Fruit fly (Drosophila melanogaster) whole organism, embryonic: ENCODE results near the gene yellow-e2.

Experiments used
- CG10431 ChIP-seq: fragments of 200-800 bp; sonication (Bioruptor generic); optimal IDR thresholded peaks from 3 replicates; lab custom pipeline; 2018; ENCODE audit warnings: missing biosample characterization, mild to moderate bottlenecking, missing genetic modification characterization
- CG11695 ChIP-seq: fragments of 200-800 bp; sonication (Bioruptor generic); IDR thresholded peaks from 3 replicates; pipeline ENCODE4 v1.3.6; 2022; ENCODE audit warnings: missing biosample characterization, missing genetic modification characterization
- CG12236 ChIP-seq: fragments of 200-800 bp; sonication (Bioruptor generic); optimal IDR thresholded peaks from 2 replicates; lab custom pipeline; 2016; ENCODE audit warnings: missing biosample characterization, missing genetic modification characterization
- CG13775 ChIP-seq: fragments of 200-800 bp; sonication (Bioruptor generic); optimal IDR thresholded peaks from 3 replicates; lab custom pipeline; 2017; ENCODE audit warnings: missing biosample characterization, mild to moderate bottlenecking, missing genetic modification characterization
- CG14050 ChIP-seq: fragments of 200-800 bp; sonication (Bioruptor generic); IDR thresholded peaks from 3 replicates; pipeline ENCODE4 v1.3.6; 2022; ENCODE audit warnings: missing biosample characterization, missing genetic modification characterization
- CG14667 ChIP-seq: fragments of 200-800 bp; sonication (Bioruptor generic); IDR thresholded peaks from 2 replicates; pipeline ENCODE4 v1.3.6; 2022; ENCODE audit warnings: missing biosample characterization, missing genetic modification characterization
- CG14965 ChIP-seq: fragments of 200-800 bp; sonication (Bioruptor generic); optimal IDR thresholded peaks from 2 replicates; lab custom pipeline; 2016; ENCODE audit warnings: missing biosample characterization, missing genetic modification characterization, borderline replicate concordance
- CG15479 ChIP-seq: fragments of 200-800 bp; sonication (Bioruptor generic); optimal IDR thresholded peaks from 3 replicates; lab custom pipeline; 2019; ENCODE audit warnings: missing biosample characterization, mild to moderate bottlenecking, missing genetic modification characterization, moderate library complexity
- CG15696 ChIP-seq: fragments of 200-800 bp; sonication (Bioruptor generic); optimal IDR thresholded peaks from 2 replicates; lab custom pipeline; 2019; ENCODE audit warnings: missing biosample characterization, mild to moderate bottlenecking, missing genetic modification characterization, moderate library complexity
- CG17186 ChIP-seq: fragments of 200-800 bp; sonication (Bioruptor generic); optimal IDR thresholded peaks from 3 replicates; lab custom pipeline; 2017; ENCODE audit warnings: missing biosample characterization, missing genetic modification reagents, missing genetic modification characterization
- CG17612 ChIP-seq: fragments of 200-800 bp; sonication (Bioruptor generic); IDR thresholded peaks from 2 replicates; pipeline ENCODE4 v1.3.6; 2022; ENCODE audit warnings: missing biosample characterization, missing genetic modification characterization
- CG17802 ChIP-seq: fragments of 200-800 bp; sonication (Bioruptor generic); optimal IDR thresholded peaks from 2 replicates; lab custom pipeline; 2018; ENCODE audit warnings: missing biosample characterization, mild to moderate bottlenecking, missing genetic modification characterization, moderate library complexity
- CG30403 ChIP-seq: fragments of 200-800 bp; sonication (Bioruptor generic); optimal IDR thresholded peaks from 3 replicates; lab custom pipeline; 2016; ENCODE audit warnings: missing biosample characterization, missing genetic modification characterization
- CG3163 ChIP-seq: fragments of 200-800 bp; sonication (Bioruptor generic); optimal IDR thresholded peaks from 3 replicates; lab custom pipeline; 2016; ENCODE audit warnings: missing biosample characterization, missing genetic modification characterization
- CG4424 ChIP-seq: fragments of 200-800 bp; sonication (Bioruptor generic); optimal IDR thresholded peaks from 3 replicates; lab custom pipeline; 2016; ENCODE audit warnings: missing biosample characterization, missing genetic modification characterization
- CG6272 ChIP-seq: fragments of 200-800 bp; sonication (Bioruptor generic); IDR thresholded peaks from 2 replicates; pipeline ENCODE4 v1.3.6; 2022; ENCODE audit warnings: missing biosample characterization, missing genetic modification characterization
- CG7745 ChIP-seq: fragments of 200-800 bp; sonication (Bioruptor generic); optimal IDR thresholded peaks from 2 replicates; lab custom pipeline; 2018; ENCODE audit warnings: missing biosample characterization, mild to moderate bottlenecking, missing genetic modification characterization, moderate library complexity
- CG7928 ChIP-seq: fragments of 200-800 bp; sonication (Bioruptor generic); optimal IDR thresholded peaks from 2 replicates; lab custom pipeline; 2017; ENCODE audit warnings: missing biosample characterization, mild to moderate bottlenecking, missing genetic modification characterization
- CG7987 ChIP-seq: fragments of 200-800 bp; sonication (Bioruptor generic); optimal IDR thresholded peaks from 2 replicates; lab custom pipeline; 2018; ENCODE audit warnings: missing biosample characterization, mild to moderate bottlenecking, missing genetic modification characterization, moderate library complexity
- Deaf1 ChIP-seq: fragments of 200-800 bp; optimal IDR thresholded peaks from 3 replicates; lab custom pipeline; 2019; ENCODE audit warnings: missing biosample characterization, mild to moderate bottlenecking, missing genetic modification characterization, moderate library complexity
- Dfd ChIP-seq, 2 experiments: fragments of >200 bp; optimal IDR thresholded peaks; 2 replicates each; lab custom pipeline; 2017; ENCODE audit warnings: missing biosample characterization in 2 of 2, missing genetic modification characterization in 2 of 2
- Doc3 ChIP-seq: fragments of 200-800 bp; sonication (Bioruptor generic); IDR thresholded peaks from 3 replicates; pipeline ENCODE4 v1.3.6; 2022; ENCODE audit warnings: missing biosample characterization, missing genetic modification characterization; ENCODE audit not compliant: partially characterized antibody
- Eip74EF ChIP-seq, 2 experiments: fragments of 200-800 bp in 1 of 2; fragments of >200 bp in 1 of 2; sonication (Bioruptor generic) in 1 of 2; optimal IDR thresholded peaks; 2 replicates each; lab custom pipeline; 2017 to 2019; ENCODE audit warnings: missing biosample characterization in 2 of 2, missing genetic modification characterization in 2 of 2, mild to moderate bottlenecking in 1 of 2, moderate library complexity in 1 of 2
- H2.0 ChIP-seq: fragments of 200-800 bp; sonication (Bioruptor generic); IDR thresholded peaks from 2 replicates; pipeline ENCODE4 v1.3.6; 2022; ENCODE audit warnings: missing biosample characterization, missing genetic modification characterization
- HHEX ChIP-seq: fragments of 200-800 bp; sonication (Bioruptor generic); optimal IDR thresholded peaks from 3 replicates; lab custom pipeline; 2017; ENCODE audit warnings: missing biosample characterization, mild to moderate bottlenecking, missing genetic modification characterization, missing genetic modification reagents
- Hr3 ChIP-seq: fragments of 200-800 bp; sonication (Bioruptor generic); optimal IDR thresholded peaks from 3 replicates; lab custom pipeline; 2016; ENCODE audit warnings: missing biosample characterization, missing genetic modification characterization
- MTF-1 ChIP-seq: fragments of 200-800 bp; sonication (Bioruptor generic); optimal IDR thresholded peaks from 2 replicates; lab custom pipeline; 2018; ENCODE audit warnings: missing biosample characterization, mild to moderate bottlenecking, missing genetic modification characterization, borderline replicate concordance
- Meics ChIP-seq: fragments of 200-800 bp; sonication (Bioruptor generic); optimal IDR thresholded peaks from 2 replicates; lab custom pipeline; 2017; ENCODE audit warnings: missing biosample characterization, mild to moderate bottlenecking, missing genetic modification characterization
- NK7.1 ChIP-seq: fragments of 200-800 bp; sonication (Bioruptor generic); optimal IDR thresholded peaks from 3 replicates; lab custom pipeline; 2016; ENCODE audit warnings: missing biosample characterization, missing genetic modification characterization
- Opbp ChIP-seq: fragments of 200-800 bp; sonication (Bioruptor generic); IDR thresholded peaks from 3 replicates; pipeline ENCODE4 v1.3.6; 2022; ENCODE audit warnings: missing biosample characterization, missing genetic modification characterization; ENCODE audit not compliant: partially characterized antibody
- Ravus ChIP-seq: fragments of 200-800 bp; sonication (Bioruptor generic); IDR thresholded peaks from 2 replicates; pipeline ENCODE4 v1.3.6; 2022; ENCODE audit warnings: missing biosample characterization, missing genetic modification characterization
- Sin3A ChIP-seq: fragments of >200 bp; optimal IDR thresholded peaks from 2 replicates; lab custom pipeline; 2018
- chif ChIP-seq, 2 experiments: fragments of 200-800 bp; sonication (Bioruptor generic); optimal IDR thresholded peaks; 3 replicates each; lab custom pipeline; 2016; ENCODE audit warnings: missing biosample characterization in 2 of 2, missing genetic modification characterization in 2 of 2
- crc ChIP-seq: fragments of 200-800 bp; sonication (Bioruptor generic); optimal IDR thresholded peaks from 2 replicates; lab custom pipeline; 2016; ENCODE audit warnings: missing biosample characterization, missing genetic modification characterization
- eve ChIP-seq, 2 experiments: fragments of >200 bp; optimal IDR thresholded peaks; 2 replicates each; lab custom pipeline; 2017; ENCODE audit warnings: missing biosample characterization in 2 of 2, missing genetic modification characterization in 2 of 2
- fd102C ChIP-seq: fragments of 200-800 bp; sonication (Bioruptor generic); optimal IDR thresholded peaks from 2 replicates; lab custom pipeline; 2018; ENCODE audit warnings: missing biosample characterization, mild to moderate bottlenecking, missing genetic modification characterization, moderate library complexity
- fd96Cb ChIP-seq: fragments of 200-800 bp; sonication (Bioruptor generic); optimal IDR thresholded peaks from 2 replicates; lab custom pipeline; 2018; ENCODE audit warnings: missing biosample characterization, mild to moderate bottlenecking, missing genetic modification characterization, moderate library complexity
- grn ChIP-seq: fragments of 200-800 bp; sonication (Bioruptor generic); optimal IDR thresholded peaks from 3 replicates; lab custom pipeline; 2017; ENCODE audit warnings: missing biosample characterization, missing genetic modification characterization
- gro ChIP-seq: fragments of 200-800 bp; sonication (Bioruptor generic); optimal IDR thresholded peaks from 2 replicates; lab custom pipeline; 2016; ENCODE audit warnings: missing biosample characterization, missing genetic modification characterization
- jumu ChIP-seq: fragments of 200-800 bp; sonication (Bioruptor generic); optimal IDR thresholded peaks from 3 replicates; lab custom pipeline; 2016; ENCODE audit warnings: missing biosample characterization, missing genetic modification characterization
- luna ChIP-seq: fragments of 200-800 bp; sonication (Bioruptor generic); optimal IDR thresholded peaks from 2 replicates; lab custom pipeline; 2016; ENCODE audit warnings: missing biosample characterization, missing genetic modification characterization
- nau ChIP-seq: fragments of 200-800 bp; sonication (Bioruptor generic); optimal IDR thresholded peaks from 3 replicates; lab custom pipeline; 2017; ENCODE audit warnings: missing biosample characterization, mild to moderate bottlenecking, missing genetic modification characterization, missing genetic modification reagents
- pnt ChIP-seq: fragments of 200-800 bp; sonication (Bioruptor generic); optimal IDR thresholded peaks from 3 replicates; lab custom pipeline; 2016; ENCODE audit warnings: missing biosample characterization, missing genetic modification characterization
- pros ChIP-seq: fragments of 200-800 bp; sonication (Bioruptor generic); optimal IDR thresholded peaks from 3 replicates; lab custom pipeline; 2019; ENCODE audit warnings: missing biosample characterization, mild to moderate bottlenecking, missing genetic modification characterization, moderate library complexity
- psq ChIP-seq: fragments of 200-800 bp; sonication (Bioruptor generic); optimal IDR thresholded peaks from 2 replicates; lab custom pipeline; 2017; ENCODE audit warnings: missing biosample characterization, missing genetic modification characterization
- pum ChIP-seq: fragments of 200-800 bp; sonication (Bioruptor generic); optimal IDR thresholded peaks from 2 replicates; lab custom pipeline; 2016; ENCODE audit warnings: missing biosample characterization, missing genetic modification characterization
- sens ChIP-seq: fragments of 200-800 bp; sonication (Bioruptor generic); peaks from one replicate; lab custom pipeline; 2016; ENCODE audit warnings: missing biosample characterization, missing genetic modification characterization
- sob ChIP-seq: fragments of 200-800 bp; sonication (Bioruptor generic); IDR thresholded peaks from 2 replicates; pipeline ENCODE4 v1.3.6; 2022; ENCODE audit warnings: missing biosample characterization, missing genetic modification characterization
- ssp ChIP-seq: fragments of 200-800 bp; sonication (Bioruptor generic); IDR thresholded peaks from 2 replicates; pipeline ENCODE4 v1.3.6; 2022; ENCODE audit warnings: missing biosample characterization, missing genetic modification characterization
- tup ChIP-seq: fragments of 200-800 bp; sonication (Bioruptor generic); optimal IDR thresholded peaks from 2 replicates; lab custom pipeline; 2016; ENCODE audit warnings: missing biosample characterization, mild to moderate bottlenecking, missing genetic modification characterization, moderate library complexity
- twi ChIP-seq: fragments of 200-800 bp; optimal IDR thresholded peaks from 2 replicates; lab custom pipeline; 2019; ENCODE audit warnings: missing biosample characterization, mild to moderate bottlenecking, missing genetic modification characterization, moderate library complexity

The yellow-e2 gene

DNA sequence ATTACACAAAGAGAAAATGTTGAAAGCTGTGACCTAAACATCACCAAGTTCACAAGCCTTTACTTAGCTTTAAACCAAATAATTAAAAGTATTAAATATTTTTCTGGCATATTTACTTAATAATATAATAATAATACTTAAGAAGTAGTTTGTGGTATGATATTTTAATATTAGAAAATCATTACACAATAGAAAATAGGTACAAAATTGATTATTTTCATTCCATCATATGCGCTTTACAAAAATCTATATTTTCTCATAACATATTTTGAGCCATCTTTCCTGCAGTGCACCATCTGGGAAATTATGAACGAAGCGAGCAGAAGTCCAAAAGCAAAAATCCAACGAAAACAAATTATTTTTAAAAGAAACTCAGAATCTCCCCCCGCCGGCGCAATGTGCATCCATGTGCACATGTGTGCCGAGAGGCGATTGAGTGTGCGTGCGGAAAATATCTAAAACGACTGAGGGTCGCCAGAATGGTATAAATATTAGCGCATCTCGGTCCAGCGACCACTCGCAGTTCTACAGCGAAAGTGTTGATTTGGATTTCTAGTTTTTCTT is 18.8 kb upstream of the yellow-e2 start, which contains the start of gene Act87E (continued):
- no peak for TF ChIP-seq Sin3A
- TF ChIP-seq CG6272 = no peak
- TF ChIP-seq ssp (GFP tag; lab: Robert Waterston, UW) = 0 out of 2 replicates have a peak, but pooled peaks have one; percentile 37
- no peak for TF ChIP-seq CG3163 (GFP tag; lab: Kevin White, UChicago)
- TF ChIP-seq sens (GFP tag; lab: Kevin White, UChicago) = peak; percentile 73
- no peak for TF ChIP-seq jumu (GFP tag; lab: Kevin White, UChicago)
- TF ChIP-seq CG15696 = peak; percentile 79
- no peak for TF ChIP-seq psq (GFP tag; lab: Kevin White, UChicago)
- TF ChIP-seq CG4424 (GFP tag; lab: Kevin White, UChicago) = peak; percentile 52
- TF ChIP-seq sob = no peak
- TF ChIP-seq pnt (GFP tag; lab: Kevin White, UChicago) = no peak
- TF ChIP-seq grn = no peak
- TF ChIP-seq twi (tag; lab: Kevin White, UChicago) = peak; percentile 98
- no peak for TF ChIP-seq CG7745 (tag; lab: Kevin White, UChicago)
- no peak for TF ChIP-seq pum
- TF ChIP-seq CG17802 (tag; lab: Kevin White, UChicago) = no peak
- no peak for TF ChIP-seq nau (GFP tag; lab: Kevin White, UChicago)
- no peak for TF ChIP-seq CG7928 (GFP tag; lab: Kevin White, UChicago)
- TF ChIP-seq pros (GFP tag; lab: Kevin White, UChicago) = peak; percentile 16
- peak; percentile 32; the same call in 1 of the 2 replicates for TF ChIP-seq H2.0
- no peak; the same call in 1 of the 2 replicates for TF ChIP-seq Ravus (GFP tag; lab: Robert Waterston, UW)
- TF ChIP-seq CG15479 (GFP tag; lab: Kevin White, UChicago) = no peak
- no peak for TF ChIP-seq crc (GFP tag; lab: Kevin White, UChicago)
- no peak for TF ChIP-seq CG17612 (GFP tag; lab: Robert Waterston, UW)
- peak; percentile 75 for TF ChIP-seq fd96Cb
- peak; percentile 79 for TF ChIP-seq CG30403 (GFP tag; lab: Kevin White, UChicago)
- no peak for TF ChIP-seq MTF-1
- no peak for TF ChIP-seq Dfd (GFP tag; optimal IDR thresholded peaks at IDR 0.05; lab: Kevin White, UChicago)
- no peak for TF ChIP-seq gro
- peak; percentile 67 for TF ChIP-seq Hr3 (GFP tag; lab: Kevin White, UChicago)
- no peak for TF ChIP-seq CG14050 (GFP tag; lab: Robert Waterston, UW)
- TF ChIP-seq CG17186 = no peak
- TF ChIP-seq fd102C (GFP tag; lab: Kevin White, UChicago) = no peak
- TF ChIP-seq CG11695 (GFP tag; lab: Robert Waterston, UW) = peak; percentile 41; the same call in 1 of the 3 replicates
- peak; percentile 29 for TF ChIP-seq HHEX
- peak; percentile 64 for TF ChIP-seq CG13775 (GFP tag; lab: Kevin White, UChicago)
- TF ChIP-seq CG14667 (GFP tag; lab: Robert Waterston, UW) = no peak
- TF ChIP-seq eve (GFP tag; optimal IDR thresholded peaks at IDR 0.05; lab: Kevin White, UChicago) = no peak
- TF ChIP-seq CG7987 (GFP tag; lab: Kevin White, UChicago) = no peak
- no peak for TF ChIP-seq tup (GFP tag; lab: Kevin White, UChicago)
- TF ChIP-seq Deaf1 (tag; lab: Kevin White, UChicago) = peak; percentile 27
- no peak for TF ChIP-seq luna
- TF ChIP-seq NK7.1 (GFP tag; lab: Kevin White, UChicago) = no peak
- TF ChIP-seq Doc3 (GFP tag; lab: Robert Waterston, UW) = no peak
- peak; percentile 8 for TF ChIP-seq CG10431 (GFP tag; lab: Kevin White, UChicago)
- no peak for TF ChIP-seq CG12236 (GFP tag; lab: Kevin White, UChicago)
- no peak for TF ChIP-seq Opbp (GFP tag; lab: Robert Waterston, UW)
- TF ChIP-seq Eip74EF (GFP tag; optimal IDR thresholded peaks at IDR 0.05; lab: Kevin White, UChicago) = peak in 1 of 2 experiments; percentile 72
- TF ChIP-seq CG14965 (GFP tag; lab: Kevin White, UChicago) = no peak
- no peak for TF ChIP-seq chif (GFP tag; optimal IDR thresholded peaks at IDR 0.05; lab: Kevin White, UChicago)
- TF ChIP-seq Meics (GFP tag; lab: Kevin White, UChicago) = peak; percentile 47
